Worm (Caenorhabditis elegans): ENCODE measurements around the gene F17C8.7.
A peak's percentile ranks its signal among the peaks of the same experiment; 100 is the strongest.

Gene F17C8.7

ce11 chrIII:4781937-4782576 lies 46.5 kb downstream of the F17C8.7 start, which contains the start of the genes gex-5 and C38D4.10:
gex-5 (minus strand) TSS chrIII:4781987.
C38D4.10 (plus strand) TSS chrIII:4782526.
- peak; percentile 55 for TF ChIP-seq unc-130 (GFP tag; optimal IDR thresholded peaks at IDR 0.05)

ce11 chrIII:4785131-4785530 lies 49.6 kb downstream of the F17C8.7 start, which contains the start of gene enu-3.2:
enu-3.2 (minus strand) TSS chrIII:4785235.
- TF ChIP-seq lin-38 (GFP tag; IDR thresholded peaks at IDR 0.05), result peak; percentile 19; the same call in 1 of the 2 replicates
- 0 out of 2 replicates have a peak, but pooled peaks have one; percentile 8 for TF ChIP-seq arid-1 (GFP tag; conservative IDR thresholded peaks at IDR 0.05)
- peak; percentile 23 for TF ChIP-seq unc-130 (GFP tag; optimal IDR thresholded peaks at IDR 0.05)

- TF ChIP-seq dpl-1 (GFP tag; optimal IDR thresholded peaks at IDR 0.05) (peak; percentile 71), daf-16 (GFP tag; optimal IDR thresholded peaks at IDR 0.05) (no peak), daf-16 (tag; optimal IDR thresholded peaks at IDR 0.05) (peak; percentile 36), ama-1 (optimal IDR thresholded peaks at IDR 0.05) (no peak)
Measured at ce11 chrIII:4785714-4786113, 50.2 kb downstream of the F17C8.7 start, which contains the start of gene mel-28. mel-28 (plus strand) TSS chrIII:4786080.
